Worm (Caenorhabditis elegans) whole organism, L4/young adult: ENCODE data around the gene Y57A10A.31.

Experiments used
- dao-5 ChIP-seq: sonication (generic microtip); optimal IDR thresholded peaks from 2 replicates; lab custom pipeline; 2016; ENCODE audit warnings: missing genotype, missing genetic modification characterization, moderate library complexity, missing compliant biosample characterization
- him-1 ChIP-seq: sonication (generic microtip); optimal IDR thresholded peaks from 2 replicates; lab custom pipeline; 2016; ENCODE audit warnings: missing genotype, missing genetic modification reagents, missing genetic modification characterization, missing compliant biosample characterization

ce11 chrII:12260538-12260937 lies 28.6 kb upstream of the Y57A10A.31 start:
- TF ChIP-seq him-1 (tag; lab: Kevin White, UChicago) (no peak), dao-5 (no peak)
